Worm (Caenorhabditis elegans): Measurements from ENCODE around the gene BE10.4.

Gene BE10.4

ce11 chrIII:12836742-12837285 lies 23.5 kb downstream of the BE10.4 start:
- TF ChIP-seq mdl-1 (tag; optimal IDR thresholded peaks at IDR 0.05) (no peak), zag-1 (tag; optimal IDR thresholded peaks at IDR 0.05) (no peak), snpc-4 (tag; optimal IDR thresholded peaks at IDR 0.05) (no peak), unc-62 (GFP tag; optimal IDR thresholded peaks at IDR 0.05) (no peak), nhr-129 (tag; optimal IDR thresholded peaks at IDR 0.05) (no peak), nhr-12 (tag; optimal IDR thresholded peaks at IDR 0.05) (no peak), elt-1 (tag; optimal IDR thresholded peaks at IDR 0.05) (no peak), alr-1 (tag; optimal IDR thresholded peaks at IDR 0.05) (no peak), ztf-4 (tag; optimal IDR thresholded peaks at IDR 0.05) (no peak), mab-5 (tag; optimal IDR thresholded peaks at IDR 0.05) (no peak), nhr-11 (tag; optimal IDR thresholded peaks at IDR 0.05) (no peak), lin-11 (tag; optimal IDR thresholded peaks at IDR 0.05) (no peak), nhr-77 (tag; optimal IDR thresholded peaks at IDR 0.05) (no peak)

- TF ChIP-seq lsy-2 (tag; optimal IDR thresholded peaks at IDR 0.05) = no peak
- TF ChIP-seq sem-4 (tag; optimal IDR thresholded peaks at IDR 0.05) = no peak
- no peak for TF ChIP-seq alr-1 (tag; optimal IDR thresholded peaks at IDR 0.05)
- no peak for TF ChIP-seq nhr-129 (tag; optimal IDR thresholded peaks at IDR 0.05)
- no peak for TF ChIP-seq nhr-237 (tag; optimal IDR thresholded peaks at IDR 0.05)
- TF ChIP-seq nhr-10 (tag; optimal IDR thresholded peaks at IDR 0.05) = no peak
- TF ChIP-seq nhr-6 (tag; optimal IDR thresholded peaks at IDR 0.05) = no peak
- TF ChIP-seq nhr-25 (tag; optimal IDR thresholded peaks at IDR 0.05) = no peak
Observed at ce11 chrIII:12838299-12838698, 25.0 kb downstream of the BE10.4 start.

DNA sequence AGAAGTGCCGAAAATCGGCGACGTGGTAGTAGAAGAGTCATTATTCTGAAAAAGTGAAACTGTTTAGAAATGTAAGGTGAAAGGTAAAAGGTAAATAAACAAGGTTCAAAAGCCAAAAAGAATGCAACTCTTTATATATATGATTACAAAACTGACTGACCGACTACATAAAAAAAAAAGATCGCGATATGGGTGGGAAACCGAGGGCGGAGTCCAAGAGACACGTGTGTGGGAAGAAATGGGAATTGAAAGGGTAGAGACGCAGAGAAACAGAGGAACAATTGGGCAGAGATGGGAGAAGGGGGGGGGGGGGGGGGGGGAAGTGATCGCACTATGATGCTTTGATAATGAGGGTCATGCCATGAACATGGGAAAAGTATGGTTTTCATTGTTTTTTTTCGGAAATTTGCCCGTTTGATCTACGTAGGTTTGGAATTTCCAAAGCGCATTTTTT lies 25.6 kb downstream of the BE10.4 start, which contains the start of gene Y37D8A.4:
Gene Y37D8A.4 (minus strand): TSS at position 51 of the 454 bp plus-strand sequence.
- no peak for TF ChIP-seq nhr-23 (tag; optimal IDR thresholded peaks at IDR 0.05)
- TF ChIP-seq fos-1 (tag; optimal IDR thresholded peaks at IDR 0.05) = peak; percentile 71
- TF ChIP-seq mbf-1 (tag; optimal IDR thresholded peaks at IDR 0.05) = no peak
- peak; percentile 68 for TF ChIP-seq sma-9 (GFP tag; optimal IDR thresholded peaks at IDR 0.05)
- TF ChIP-seq sma-9 (tag; optimal IDR thresholded peaks at IDR 0.05) = no peak
- TF ChIP-seq crh-2 (tag; optimal IDR thresholded peaks at IDR 0.05) = peak; percentile 44
- peak; percentile 73 for TF ChIP-seq sem-4 (tag; optimal IDR thresholded peaks at IDR 0.05)
- TF ChIP-seq C34F6.9 (tag; optimal IDR thresholded peaks at IDR 0.05) = peak; percentile 13
- no peak for TF ChIP-seq blmp-1 (tag; optimal IDR thresholded peaks at IDR 0.05; ENCODE audit: insufficient read depth)
- no peak for TF ChIP-seq nhr-129 (tag; optimal IDR thresholded peaks at IDR 0.05)
- peak; percentile 1 for TF ChIP-seq nhr-21 (tag; optimal IDR thresholded peaks at IDR 0.05)
- peak; percentile 14 for TF ChIP-seq nhr-25 (tag; optimal IDR thresholded peaks at IDR 0.05)
- TF ChIP-seq unc-62 (GFP tag; optimal IDR thresholded peaks at IDR 0.05) = no peak
- TF ChIP-seq lsy-2 (tag; optimal IDR thresholded peaks at IDR 0.05) = peak in 1 of 2 experiments; percentile 28
- TF ChIP-seq elt-1 (tag; optimal IDR thresholded peaks at IDR 0.05) = no peak
- TF ChIP-seq gmeb-1 (tag; optimal IDR thresholded peaks at IDR 0.05) = peak; percentile 41
- peak in 1 of 2 experiments; percentile 57 for TF ChIP-seq mdl-1 (tag; optimal IDR thresholded peaks at IDR 0.05)
- TF ChIP-seq peb-1 (tag; optimal IDR thresholded peaks at IDR 0.05) = no peak
- no peak for TF ChIP-seq elt-3 (tag; optimal IDR thresholded peaks at IDR 0.05)
- TF ChIP-seq F13H6.1 (tag; optimal IDR thresholded peaks at IDR 0.05) = peak; percentile 21
- no peak for TF ChIP-seq zag-1 (tag; optimal IDR thresholded peaks at IDR 0.05)

DNA sequence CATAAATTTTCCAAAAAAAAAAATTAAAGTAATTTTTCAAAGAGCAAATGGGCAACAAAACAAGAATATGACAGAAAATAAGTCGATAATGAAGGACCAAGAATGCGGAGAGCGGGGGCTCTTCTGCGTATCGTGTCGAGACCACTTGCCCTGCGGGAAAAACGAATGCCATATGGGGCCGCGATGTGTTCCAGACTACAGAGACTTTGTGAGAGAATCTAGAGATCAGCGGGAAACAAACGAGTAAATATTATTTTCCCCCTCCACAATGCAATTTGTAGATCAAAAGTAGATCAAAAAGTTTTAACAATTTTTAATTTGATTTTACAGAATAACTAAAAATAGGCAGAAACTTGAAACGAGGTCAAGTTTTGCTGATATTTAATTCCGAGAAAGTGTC lies 26.9 kb downstream of the BE10.4 start:
- TF ChIP-seq peb-1 (tag; optimal IDR thresholded peaks at IDR 0.05) (no peak), sem-4 (tag; optimal IDR thresholded peaks at IDR 0.05) (no peak), unc-62 (GFP tag; optimal IDR thresholded peaks at IDR 0.05) (no peak), unc-55 (GFP tag; optimal IDR thresholded peaks at IDR 0.05) (no peak), zag-1 (tag; optimal IDR thresholded peaks at IDR 0.05) (no peak), ama-1 (optimal IDR thresholded peaks at IDR 0.05) (no peak), sma-9 (GFP tag; optimal IDR thresholded peaks at IDR 0.05) (no peak), sma-9 (tag; optimal IDR thresholded peaks at IDR 0.05) (no peak), ZK546.5 (tag; optimal IDR thresholded peaks at IDR 0.05) (no peak), nhr-129 (tag; optimal IDR thresholded peaks at IDR 0.05) (no peak), nhr-77 (tag; optimal IDR thresholded peaks at IDR 0.05) (no peak), dmd-4 (tag; optimal IDR thresholded peaks at IDR 0.05) (no peak), nhr-11 (tag; optimal IDR thresholded peaks at IDR 0.05) (no peak), nhr-12 (tag; optimal IDR thresholded peaks at IDR 0.05) (no peak), sma-3 (GFP tag; optimal IDR thresholded peaks at IDR 0.05) (no peak), crh-2 (tag; optimal IDR thresholded peaks at IDR 0.05) (no peak), skn-1 (tag; optimal IDR thresholded peaks at IDR 0.05) (no peak)

Measured in whole organism, L2 larva.